Fruit fly (Drosophila melanogaster) whole organism, prepupa: ENCODE data around the gene tal-AA.

Experiments
- Blimp-1 ChIP-seq: fragments of 200-800 bp; sonication (Bioruptor generic); optimal IDR thresholded peaks from 3 replicates; lab custom pipeline; 2017; ENCODE audit warnings: missing biosample characterization, missing genetic modification characterization, mild to moderate bottlenecking, moderate library complexity, missing genetic modification reagents
- CG10669 ChIP-seq: fragments of 200-800 bp; sonication (Bioruptor generic); optimal IDR thresholded peaks from 3 replicates; lab custom pipeline; 2018; ENCODE audit warnings: missing biosample characterization, mild to moderate bottlenecking, missing genetic modification characterization, moderate library complexity
- CG11294 ChIP-seq: fragments of 200-800 bp; sonication (Bioruptor generic); IDR thresholded peaks from 2 replicates; pipeline ENCODE4 v1.3.6; 2022; ENCODE audit warnings: missing biosample characterization, missing genetic modification characterization
- CG11902 ChIP-seq: fragments of 200-800 bp; sonication (Bioruptor generic); optimal IDR thresholded peaks from 3 replicates; lab custom pipeline; 2016; ENCODE audit warnings: missing biosample characterization, missing genetic modification characterization
- CG3032 ChIP-seq: fragments of 200-800 bp; optimal IDR thresholded peaks from 2 replicates; lab custom pipeline; 2019; ENCODE audit warnings: missing biosample characterization, mild to moderate bottlenecking, missing genetic modification characterization, moderate library complexity
- CG31627 ChIP-seq: fragments of 200-800 bp; sonication (Bioruptor generic); optimal IDR thresholded peaks from 3 replicates; lab custom pipeline; 2016; ENCODE audit warnings: missing biosample characterization, missing genetic modification characterization
- CG34406 ChIP-seq: fragments of 200-800 bp; sonication (Bioruptor generic); optimal IDR thresholded peaks from 3 replicates; lab custom pipeline; 2016; ENCODE audit warnings: missing biosample characterization, missing genetic modification characterization
- CG3919 ChIP-seq: fragments of 200-800 bp; sonication (Bioruptor generic); optimal IDR thresholded peaks from 3 replicates; lab custom pipeline; 2016; ENCODE audit warnings: missing biosample characterization, missing genetic modification characterization
- CG4318 ChIP-seq: fragments of 200-800 bp; sonication (Bioruptor generic); optimal IDR thresholded peaks from 3 replicates; lab custom pipeline; 2017; ENCODE audit warnings: missing biosample characterization, mild to moderate bottlenecking, missing genetic modification characterization
- CG6163 ChIP-seq: fragments of 200-800 bp; sonication (Bioruptor generic); IDR thresholded peaks from 3 replicates; pipeline ENCODE4 v1.3.6; 2022; ENCODE audit warnings: missing biosample characterization, missing genetic modification characterization
- CG6276 ChIP-seq: fragments of 200-800 bp; sonication (Bioruptor generic); optimal IDR thresholded peaks from 2 replicates; lab custom pipeline; 2017; ENCODE audit warnings: missing biosample characterization, mild to moderate bottlenecking, missing genetic modification characterization
- CG6792 ChIP-seq: fragments of 200-800 bp; sonication (Bioruptor generic); optimal IDR thresholded peaks from 3 replicates; lab custom pipeline; 2016; ENCODE audit warnings: missing biosample characterization, missing genetic modification characterization
- CG6808 ChIP-seq: fragments of 200-800 bp; sonication (Bioruptor generic); optimal IDR thresholded peaks from 3 replicates; lab custom pipeline; 2017; ENCODE audit warnings: missing biosample characterization, missing genetic modification characterization, mild to moderate bottlenecking, moderate library complexity, missing genetic modification reagents
- CG6854 ChIP-seq: fragments of 200-800 bp; sonication (Bioruptor generic); optimal IDR thresholded peaks from 2 replicates; lab custom pipeline; 2017; ENCODE audit warnings: missing biosample characterization, mild to moderate bottlenecking, missing genetic modification characterization
- CG7368 ChIP-seq: fragments of 200-800 bp; sonication (Bioruptor generic); optimal IDR thresholded peaks from 3 replicates; lab custom pipeline; 2016; ENCODE audit warnings: missing biosample characterization, missing genetic modification characterization
- CG8119 ChIP-seq: fragments of 200-800 bp; sonication (Bioruptor generic); IDR thresholded peaks from 3 replicates; pipeline ENCODE4 v1.3.6; 2022; ENCODE audit warnings: missing biosample characterization, missing genetic modification characterization
- CG8319 ChIP-seq: fragments of 200-800 bp; sonication (Bioruptor generic); optimal IDR thresholded peaks from 3 replicates; lab custom pipeline; 2016; ENCODE audit warnings: missing biosample characterization, missing genetic modification characterization
- CG8632 ChIP-seq: fragments of 200-800 bp; sonication (Bioruptor generic); optimal IDR thresholded peaks from 3 replicates; lab custom pipeline; 2016; ENCODE audit warnings: missing biosample characterization, missing genetic modification characterization
- Eip75B ChIP-seq: fragments of 200-800 bp; sonication (Bioruptor generic); optimal IDR thresholded peaks from 3 replicates; lab custom pipeline; 2016; ENCODE audit warnings: missing biosample characterization, missing genetic modification characterization
- Eip78C ChIP-seq: fragments of 200-800 bp; sonication (Bioruptor generic); peaks from one replicate; lab custom pipeline; 2016; ENCODE audit warnings: missing biosample characterization, missing genetic modification characterization
- Ets96B ChIP-seq: fragments of 200-800 bp; optimal IDR thresholded peaks from 2 replicates; lab custom pipeline; 2019; ENCODE audit warnings: missing biosample characterization, mild to moderate bottlenecking, missing genetic modification characterization, moderate library complexity
- Gug ChIP-seq: fragments of 200-800 bp; sonication (Bioruptor generic); IDR thresholded peaks from 2 replicates; pipeline ENCODE4 v1.3.6; 2022; ENCODE audit warnings: missing biosample characterization, missing genetic modification characterization
- Met ChIP-seq: fragments of 200-800 bp; sonication (Bioruptor generic); optimal IDR thresholded peaks from 3 replicates; lab custom pipeline; 2016; ENCODE audit warnings: missing biosample characterization, missing genetic modification characterization
- Smox ChIP-seq: fragments of 200-800 bp; sonication (Bioruptor generic); optimal IDR thresholded peaks from 3 replicates; lab custom pipeline; 2016; ENCODE audit warnings: missing biosample characterization, missing genetic modification characterization
- Sox102F ChIP-seq: fragments of 200-800 bp; sonication (Bioruptor generic); optimal IDR thresholded peaks from 2 replicates; lab custom pipeline; 2016; ENCODE audit warnings: missing biosample characterization, mild to moderate bottlenecking, missing genetic modification characterization
- Sox14 ChIP-seq: fragments of 200-800 bp; sonication (Bioruptor generic); optimal IDR thresholded peaks from 3 replicates; lab custom pipeline; 2016; ENCODE audit warnings: missing biosample characterization, missing genetic modification characterization
- Sox15 ChIP-seq: fragments of 200-800 bp; sonication (Bioruptor generic); optimal IDR thresholded peaks from 3 replicates; lab custom pipeline; 2016; ENCODE audit warnings: missing biosample characterization, missing genetic modification characterization
- achi ChIP-seq: fragments of 200-800 bp; sonication (Bioruptor generic); optimal IDR thresholded peaks from 3 replicates; lab custom pipeline; 2016; ENCODE audit warnings: missing biosample characterization, missing genetic modification characterization
- cyc ChIP-seq: fragments of 200-800 bp; sonication (Bioruptor generic); optimal IDR thresholded peaks from 3 replicates; lab custom pipeline; 2016; ENCODE audit warnings: missing biosample characterization, missing genetic modification characterization
- dsx ChIP-seq: fragments of 200-800 bp; optimal IDR thresholded peaks from 3 replicates; lab custom pipeline; 2019; ENCODE audit warnings: missing biosample characterization, mild to moderate bottlenecking, missing genetic modification characterization, moderate library complexity; ENCODE audit not compliant: poor library complexity, severe bottlenecking
- eg ChIP-seq: fragments of 200-800 bp; sonication (Bioruptor generic); IDR thresholded peaks from 3 replicates; pipeline ENCODE4 v1.3.6; 2022; ENCODE audit warnings: missing biosample characterization, missing genetic modification characterization
- esn ChIP-seq: fragments of 200-800 bp; sonication (Bioruptor generic); optimal IDR thresholded peaks from 2 replicates; lab custom pipeline; 2016; ENCODE audit warnings: missing biosample characterization, mild to moderate bottlenecking, missing genetic modification characterization, moderate library complexity
- fd85E ChIP-seq: fragments of 200-800 bp; sonication (Bioruptor generic); optimal IDR thresholded peaks from 3 replicates; lab custom pipeline; 2016; ENCODE audit warnings: missing biosample characterization, missing genetic modification characterization
- fkh ChIP-seq: fragments of 200-800 bp; sonication (Bioruptor generic); optimal IDR thresholded peaks from 3 replicates; lab custom pipeline; 2017; ENCODE audit warnings: missing biosample characterization, mild to moderate bottlenecking, missing genetic modification characterization, moderate library complexity
- lz ChIP-seq: fragments of 200-800 bp; sonication (Bioruptor generic); optimal IDR thresholded peaks from 3 replicates; lab custom pipeline; 2016; ENCODE audit warnings: missing biosample characterization, missing genetic modification characterization
- net ChIP-seq: fragments of 200-800 bp; sonication (Bioruptor generic); optimal IDR thresholded peaks from 3 replicates; lab custom pipeline; 2016; ENCODE audit warnings: missing biosample characterization, missing genetic modification characterization
- pdm3 ChIP-seq: fragments of 200-800 bp; sonication (Bioruptor generic); optimal IDR thresholded peaks from 3 replicates; lab custom pipeline; 2016; ENCODE audit warnings: missing biosample characterization, missing genetic modification characterization
- salr ChIP-seq, 2 experiments: fragments of 200-800 bp; sonication (Bioruptor generic); optimal IDR thresholded peaks; 3 replicates each; lab custom pipeline; 2016 to 2018; ENCODE audit warnings: missing biosample characterization in 2 of 2, missing genetic modification characterization in 2 of 2, mild to moderate bottlenecking in 1 of 2
- spab ChIP-seq: fragments of 200-800 bp; sonication (Bioruptor generic); optimal IDR thresholded peaks from 2 replicates; lab custom pipeline; 2017; ENCODE audit warnings: missing biosample characterization, mild to moderate bottlenecking, missing genetic modification characterization, missing genetic modification reagents
- ss ChIP-seq, 2 experiments: fragments of 200-800 bp; sonication (Bioruptor generic); optimal IDR thresholded peaks; 2 replicates in 1 of 2; 3 replicates in 1 of 2; lab custom pipeline; 2017 to 2018; ENCODE audit warnings: mild to moderate bottlenecking in 2 of 2, missing biosample characterization in 2 of 2, missing genetic modification characterization in 2 of 2, moderate library complexity in 1 of 2
- svp ChIP-seq: fragments of 200-800 bp; sonication (Bioruptor generic); peaks from one replicate; lab custom pipeline; 2016; ENCODE audit warnings: missing biosample characterization, missing genetic modification characterization
- vri ChIP-seq: fragments of 200-800 bp; sonication (Bioruptor generic); optimal IDR thresholded peaks from 3 replicates; lab custom pipeline; 2016; ENCODE audit warnings: missing biosample characterization, mild to moderate bottlenecking, missing genetic modification characterization

tal-AA gene

dm6 chr3R:13816375-13816711 lies 3.4 kb downstream of the tal-AA start:
- no peak for TF ChIP-seq esn (GFP tag; lab: Kevin White, UChicago)
- no peak for TF ChIP-seq Gug (GFP tag; lab: Robert Waterston, UW)
- TF ChIP-seq CG6808 (GFP tag; lab: Kevin White, UChicago): peak; percentile 36
- TF ChIP-seq CG3032: peak; percentile 13
- peak; percentile 18 for TF ChIP-seq CG10669
- TF ChIP-seq Sox15 (GFP tag; lab: Kevin White, UChicago): no peak
- TF ChIP-seq CG34406 (GFP tag; lab: Kevin White, UChicago): peak; percentile 41
- TF ChIP-seq fd85E (GFP tag; lab: Kevin White, UChicago): no peak
- peak; percentile 74 for TF ChIP-seq Blimp-1 (GFP tag; lab: Kevin White, UChicago)
- peak in 1 of 2 experiments; percentile 70 for TF ChIP-seq ss (GFP tag; optimal IDR thresholded peaks at IDR 0.05; lab: Kevin White, UChicago)
- peak; percentile 27 for TF ChIP-seq fkh (GFP tag; lab: Kevin White, UChicago)
- peak; percentile 29 for TF ChIP-seq svp (GFP tag; lab: Kevin White, UChicago)
- peak; percentile 43 for TF ChIP-seq CG8632 (GFP tag; lab: Kevin White, UChicago)
- peak; percentile 3 for TF ChIP-seq cyc
- no peak for TF ChIP-seq CG7368 (GFP tag; lab: Kevin White, UChicago)
- peak; percentile 93 for TF ChIP-seq CG6854 (GFP tag; lab: Kevin White, UChicago)
- no peak for TF ChIP-seq CG31627 (GFP tag; lab: Kevin White, UChicago)
- TF ChIP-seq CG8319: peak; percentile 0
- peak; percentile 41 for TF ChIP-seq pdm3 (GFP tag; lab: Kevin White, UChicago)
- TF ChIP-seq Sox102F (GFP tag; lab: Kevin White, UChicago): peak; percentile 53
- peak; percentile 32 for TF ChIP-seq Smox
- TF ChIP-seq CG4318 (GFP tag; lab: Kevin White, UChicago): no peak
- peak; percentile 18 for TF ChIP-seq CG6792 (GFP tag; lab: Kevin White, UChicago)
- TF ChIP-seq Ets96B (tag; lab: Kevin White, UChicago): peak; percentile 3
- peak; percentile 73 for TF ChIP-seq Eip75B (GFP tag; lab: Kevin White, UChicago)
- peak; percentile 40 for TF ChIP-seq achi (GFP tag; lab: Kevin White, UChicago)
- peak; percentile 36; the same call in 1 of the 3 replicates for TF ChIP-seq CG8119 (GFP tag; lab: Robert Waterston, UW)
- TF ChIP-seq Sox14 (GFP tag; lab: Kevin White, UChicago): peak; percentile 20
- no peak for TF ChIP-seq salr (GFP tag; optimal IDR thresholded peaks at IDR 0.05; lab: Kevin White, UChicago)
- peak; percentile 21 for TF ChIP-seq CG3919
- peak; percentile 8 for TF ChIP-seq spab (GFP tag; lab: Kevin White, UChicago)
- peak; percentile 4 for TF ChIP-seq CG6276 (GFP tag; lab: Kevin White, UChicago)
- peak; percentile 67; the same call in 2 of the 3 replicates for TF ChIP-seq CG6163 (GFP tag; lab: Robert Waterston, UW)
- TF ChIP-seq net (GFP tag; lab: Kevin White, UChicago): peak; percentile 60
- TF ChIP-seq Eip78C (GFP tag; lab: Kevin White, UChicago): peak; percentile 82
- peak; percentile 17 for TF ChIP-seq vri (GFP tag; lab: Kevin White, UChicago)
- TF ChIP-seq CG11902: no peak
- peak; percentile 4 for TF ChIP-seq dsx (GFP tag; lab: Kevin White, UChicago)
- peak; percentile 12 for TF ChIP-seq Met (GFP tag; lab: Kevin White, UChicago)
- peak; percentile 73 for TF ChIP-seq eg (GFP tag; lab: Robert Waterston, UW)
- peak; percentile 21 for TF ChIP-seq lz (GFP tag; lab: Kevin White, UChicago)
- no peak for TF ChIP-seq CG11294 (GFP tag; lab: Robert Waterston, UW)
- TF ChIP-seq, all 60 proteins: peak for 32
